Fruit fly (Drosophila melanogaster): ENCODE data around the gene emc.

Gene emc

dm6 chr3L:700160-700917 lies 48.9 kb upstream of the emc start (continued):
- TF ChIP-seq Myb (GFP tag; optimal IDR thresholded peaks at IDR 0.05) (no peak), sqz (GFP tag; optimal IDR thresholded peaks at IDR 0.05) (peak; percentile 21), CHES-1-like (GFP tag; optimal IDR thresholded peaks at IDR 0.05) (peak; percentile 42), az2 (GFP tag; optimal IDR thresholded peaks at IDR 0.05) (peak; percentile 42), Doc3 (GFP tag; IDR thresholded peaks at IDR 0.05; ENCODE audit: partially characterized antibody) (no peak), ttk (GFP tag; IDR thresholded peaks at IDR 0.05) (no peak), Eip74EF (GFP tag; optimal IDR thresholded peaks at IDR 0.05) (no peak), Rfx (GFP tag; IDR thresholded peaks at IDR 0.05) (peak; percentile 71), CG31388 (GFP tag; optimal IDR thresholded peaks at IDR 0.05) (no peak), ken (GFP tag; IDR thresholded peaks at IDR 0.05) (no peak), ERR (GFP tag; optimal IDR thresholded peaks at IDR 0.05) (peak; percentile 17), unpg (GFP tag; optimal IDR thresholded peaks at IDR 0.05) (peak; percentile 86), chinmo (GFP tag; IDR thresholded peaks at IDR 0.05; ENCODE audit: partially characterized antibody) (no peak), CG14860 (GFP tag; IDR thresholded peaks at IDR 0.05; ENCODE audit: partially characterized antibody) (no peak), CG1602 (GFP tag; optimal IDR thresholded peaks at IDR 0.05) (peak; percentile 9), Adf1 (GFP tag; IDR thresholded peaks at IDR 0.05) (peak; percentile 16; the same call in 1 of the 2 replicates), otp (GFP tag; IDR thresholded peaks at IDR 0.05) (peak; percentile 48; the same call in 1 of the 3 replicates), dpn (GFP tag; optimal IDR thresholded peaks at IDR 0.05) (peak; percentile 13 to 60), CG3163 (GFP tag; optimal IDR thresholded peaks at IDR 0.05) (no peak), inv (GFP tag; IDR thresholded peaks at IDR 0.05; ENCODE audit: partially characterized antibody) (no peak), CG34422 (GFP tag; IDR thresholded peaks at IDR 0.05) (0 out of 3 replicates have a peak, but pooled peaks have one; percentile 44), psq (GFP tag; optimal IDR thresholded peaks at IDR 0.05) (no peak), CG6791 (GFP tag; IDR thresholded peaks at IDR 0.05; ENCODE audit: partially characterized antibody) (0 out of 3 replicates have a peak, but pooled peaks have one; percentile 16), CG6689 (GFP tag; IDR thresholded peaks at IDR 0.05) (0 out of 2 replicates have a peak, but pooled peaks have one; percentile 46), repo (GFP tag; optimal IDR thresholded peaks at IDR 0.05) (peak; percentile 9), fd3F (GFP tag; optimal IDR thresholded peaks at IDR 0.05) (peak; percentile 34), CG12104 (GFP tag; optimal IDR thresholded peaks at IDR 0.05) (peak; percentile 26), CG30431 (GFP tag; optimal IDR thresholded peaks at IDR 0.05) (no peak), CG11456 (GFP tag; IDR thresholded peaks at IDR 0.05) (no peak), ase (GFP tag; IDR thresholded peaks at IDR 0.05) (peak; percentile 17; the same call in 1 of the 3 replicates), CG11398 (GFP tag; optimal IDR thresholded peaks at IDR 0.05) (no peak), CG16813 (GFP tag; IDR thresholded peaks at IDR 0.05; ENCODE audit: partially characterized antibody) (no peak), CG15514 (GFP tag; optimal IDR thresholded peaks at IDR 0.05) (peak; percentile 50), Vsx1 (GFP tag; optimal IDR thresholded peaks at IDR 0.05) (peak; percentile 55), Scr (GFP tag; IDR thresholded peaks at IDR 0.05; ENCODE audit: partially characterized antibody) (no peak), yki (optimal IDR thresholded peaks at IDR 0.05) (no peak), CG4328 (GFP tag; optimal IDR thresholded peaks at IDR 0.05) (peak; percentile 16), nau (GFP tag; optimal IDR thresholded peaks at IDR 0.05) (peak; percentile 74), CG10431 (GFP tag; optimal IDR thresholded peaks at IDR 0.05) (no peak), CG7357 (GFP tag; IDR thresholded peaks at IDR 0.05) (no peak), Abd-B (GFP tag; optimal IDR thresholded peaks at IDR 0.05) (no peak), PHDP (tag; optimal IDR thresholded peaks at IDR 0.05) (peak; percentile 84), CG3281 (GFP tag; optimal IDR thresholded peaks at IDR 0.05) (peak; percentile 76), CG12744 (GFP tag; optimal IDR thresholded peaks at IDR 0.05) (peak; percentile 9), ato (GFP tag; IDR thresholded peaks at IDR 0.05; ENCODE audit: partially characterized antibody) (no peak), hb (GFP tag; IDR thresholded peaks at IDR 0.05; ENCODE audit: partially characterized antibody) (no peak), Ptx1 (GFP tag; IDR thresholded peaks at IDR 0.05) (peak; percentile 54), slou (GFP tag; optimal IDR thresholded peaks at IDR 0.05) (no peak), sisA (GFP tag; IDR thresholded peaks at IDR 0.05) (peak; percentile 29; the same call in 1 of the 2 replicates)
